Fruit fly (Drosophila melanogaster): ENCODE data around the gene CG4080.

The CG4080 gene

dm6 chr3L:9349314-9349733, 49.7 kb downstream of the CG4080 start, which contains the start of gene PGRP-LF (continued):
- TF ChIP-seq unpg (GFP tag; optimal IDR thresholded peaks at IDR 0.05) (peak; percentile 21), CG2889 (GFP tag; IDR thresholded peaks at IDR 0.05) (no peak), ftz-f1 (GFP tag; optimal IDR thresholded peaks at IDR 0.05) (peak; percentile 49), jing (GFP tag; optimal IDR thresholded peaks at IDR 0.05) (no peak), kay (GFP tag; optimal IDR thresholded peaks at IDR 0.05) (peak; percentile 36), Rfx (GFP tag; IDR thresholded peaks at IDR 0.05) (peak; percentile 53), ci (GFP tag; IDR thresholded peaks at IDR 0.05) (peak; percentile 42; the same call in 2 of the 3 replicates), CG17568 (GFP tag; optimal IDR thresholded peaks at IDR 0.05) (peak; percentile 64), CG8290 (GFP tag; optimal IDR thresholded peaks at IDR 0.05) (no peak), CG8290 (tag; optimal IDR thresholded peaks at IDR 0.05) (peak in 1 of 2 experiments; percentile 46), CG17385 (GFP tag; optimal IDR thresholded peaks at IDR 0.05) (peak; percentile 30), CG32767 (GFP tag; IDR thresholded peaks at IDR 0.05) (peak; percentile 35; the same call in 1 of the 2 replicates), insv (GFP tag; optimal IDR thresholded peaks at IDR 0.05) (no peak), CG32532 (GFP tag; IDR thresholded peaks at IDR 0.05) (0 out of 2 replicates have a peak, but pooled peaks have one; percentile 42), CG15514 (GFP tag; optimal IDR thresholded peaks at IDR 0.05) (peak; percentile 25), dpn (GFP tag; optimal IDR thresholded peaks at IDR 0.05) (peak in 1 of 2 experiments; percentile 2), CG13624 (GFP tag; optimal IDR thresholded peaks at IDR 0.05) (peak; percentile 82), CG17359 (tag; optimal IDR thresholded peaks at IDR 0.05) (peak; percentile 4), HLH54F (GFP tag; optimal IDR thresholded peaks at IDR 0.05) (peak; percentile 6), sug (tag; optimal IDR thresholded peaks at IDR 0.05) (peak; percentile 51), gcm (GFP tag; optimal IDR thresholded peaks at IDR 0.05) (no peak), Vsx1 (GFP tag; optimal IDR thresholded peaks at IDR 0.05) (no peak), Opbp (GFP tag; IDR thresholded peaks at IDR 0.05; ENCODE audit: partially characterized antibody) (no peak), CG10147 (GFP tag; optimal IDR thresholded peaks at IDR 0.05) (peak; percentile 2), Mrtf (GFP tag; IDR thresholded peaks at IDR 0.05) (no peak), CG42726 (GFP tag; IDR thresholded peaks at IDR 0.05; ENCODE audit: partially characterized antibody) (no peak), Nf-YC (tag; optimal IDR thresholded peaks at IDR 0.05) (peak; percentile 68), Scr (GFP tag; IDR thresholded peaks at IDR 0.05; ENCODE audit: partially characterized antibody) (no peak; the same call in 1 of the 2 replicates), shn (GFP tag; optimal IDR thresholded peaks at IDR 0.05) (no peak), CoRest (tag; optimal IDR thresholded peaks at IDR 0.05) (peak; percentile 24), Jarid2 (GFP tag; optimal IDR thresholded peaks at IDR 0.05) (peak; percentile 72), Pdp1 (GFP tag; optimal IDR thresholded peaks at IDR 0.05) (peak in 1 of 2 experiments; percentile 1), bowl (GFP tag; IDR thresholded peaks at IDR 0.05) (no peak), Side (GFP tag; optimal IDR thresholded peaks at IDR 0.05) (no peak), Meics (GFP tag; optimal IDR thresholded peaks at IDR 0.05) (peak; percentile 11), CkIIα-i1 (GFP tag; IDR thresholded peaks at IDR 0.05) (no peak), CG10543 (GFP tag; optimal IDR thresholded peaks at IDR 0.05) (peak; percentile 82), ac (GFP tag; optimal IDR thresholded peaks at IDR 0.05) (no peak), caup (GFP tag; optimal IDR thresholded peaks at IDR 0.05; ENCODE audit: severe bottlenecking) (peak; percentile 24), Hr3 (GFP tag; optimal IDR thresholded peaks at IDR 0.05) (no peak), lbe (GFP tag; optimal IDR thresholded peaks at IDR 0.05) (peak; percentile 54), NC2α (GFP tag; optimal IDR thresholded peaks at IDR 0.05) (no peak), Xbp1 (GFP tag; optimal IDR thresholded peaks at IDR 0.05) (peak; percentile 25), mirr (GFP tag; optimal IDR thresholded peaks at IDR 0.05) (peak; percentile 5), CG13894 (tag; optimal IDR thresholded peaks at IDR 0.05) (peak; percentile 82), CG6689 (GFP tag; IDR thresholded peaks at IDR 0.05) (no peak), CG8924 (tag; optimal IDR thresholded peaks at IDR 0.05) (no peak), Hmr (GFP tag; optimal IDR thresholded peaks at IDR 0.05) (peak; percentile 33), zen2 (GFP tag; IDR thresholded peaks at IDR 0.05; ENCODE audit: partially characterized antibody) (peak; percentile 37; the same call in 1 of the 3 replicates), CG9932 (GFP tag; IDR thresholded peaks at IDR 0.05) (peak; percentile 48; the same call in 1 of the 2 replicates)

Data from whole organism, embryonic.